Fruit fly (Drosophila melanogaster): Measurements from ENCODE around the gene crq.

- TF ChIP-seq CG5204 (GFP tag; optimal IDR thresholded peaks at IDR 0.05), result no peak
- peak; percentile 83 for TF ChIP-seq Hr96 (GFP tag; optimal IDR thresholded peaks at IDR 0.05)
- TF ChIP-seq kay (GFP tag; ENCODE audit: borderline replicate concordance), result no peak
- TF ChIP-seq CG33017 (tag; optimal IDR thresholded peaks at IDR 0.05), result peak; percentile 54
- TF ChIP-seq cic (GFP tag; optimal IDR thresholded peaks at IDR 0.05), result peak; percentile 81
- TF ChIP-seq CG7045 (GFP tag; optimal IDR thresholded peaks at IDR 0.05), result peak; percentile 79
Measured at dm6 chr2L:490150-491095, 37.6 kb upstream of the crq start.
